Fruit fly (Drosophila melanogaster) whole organism, adult: ENCODE data around the gene CG42821.
"Not testable (repeated sequence)": the region's sequence is repeated elsewhere in the genome, so short reads cannot be mapped to it uniquely, and the experiment has no call there.

Experiments used
- CG11617 ChIP-seq: fragments of 200-800 bp; sonication (Bioruptor generic); optimal IDR thresholded peaks from 2 replicates; lab custom pipeline; 2017; ENCODE audit warnings: mild to moderate bottlenecking, missing biosample characterization, missing genetic modification reagents, missing genetic modification characterization
- CG12768 ChIP-seq: fragments of 200-800 bp; sonication (Bioruptor generic); optimal IDR thresholded peaks from 2 replicates; lab custom pipeline; 2017; ENCODE audit warnings: missing biosample characterization, missing genetic modification characterization, mild to moderate bottlenecking, moderate library complexity, missing genetic modification reagents
- CG14711 ChIP-seq: fragments of 200-800 bp; sonication (Bioruptor generic); optimal IDR thresholded peaks from 2 replicates; lab custom pipeline; 2018; ENCODE audit warnings: missing biosample characterization, mild to moderate bottlenecking, missing genetic modification characterization, moderate library complexity
- CG1620 ChIP-seq: fragments of 200-800 bp; sonication (Bioruptor generic); optimal IDR thresholded peaks from 2 replicates; lab custom pipeline; 2016; ENCODE audit warnings: missing biosample characterization, missing genetic modification characterization
- CG33017 ChIP-seq: fragments of 200-800 bp; sonication (Bioruptor generic); optimal IDR thresholded peaks from 2 replicates; lab custom pipeline; 2018; ENCODE audit warnings: missing biosample characterization, mild to moderate bottlenecking, missing genetic modification characterization, moderate library complexity
- CG5204 ChIP-seq: fragments of 200-800 bp; sonication (Bioruptor generic); optimal IDR thresholded peaks from 2 replicates; lab custom pipeline; 2016; ENCODE audit warnings: missing biosample characterization, missing genetic modification characterization
- CG7045 ChIP-seq: fragments of 200-800 bp; sonication (Bioruptor generic); optimal IDR thresholded peaks from 2 replicates; lab custom pipeline; 2017; ENCODE audit warnings: missing biosample characterization, mild to moderate bottlenecking, missing genetic modification characterization
- CG7101 ChIP-seq: fragments of 200-800 bp; sonication (Bioruptor generic); optimal IDR thresholded peaks from 2 replicates; lab custom pipeline; 2018; ENCODE audit warnings: missing biosample characterization, mild to moderate bottlenecking, missing genetic modification characterization, moderate library complexity
- Clk ChIP-seq: fragments of 200-800 bp; sonication (Bioruptor generic); optimal IDR thresholded peaks from 2 replicates; lab custom pipeline; 2017; ENCODE audit warnings: missing biosample characterization, missing genetic modification characterization
- Crg-1 ChIP-seq: fragments of 200-800 bp; sonication (Bioruptor generic); optimal IDR thresholded peaks from 2 replicates; lab custom pipeline; 2016; ENCODE audit warnings: missing biosample characterization, missing genetic modification characterization
- Mnt ChIP-seq: fragments of 200-800 bp; sonication (Bioruptor generic); optimal IDR thresholded peaks from 2 replicates; lab custom pipeline; 2016; ENCODE audit warnings: missing biosample characterization, mild to moderate bottlenecking, missing genetic modification characterization
- bab1 ChIP-seq: fragments of 200-800 bp; sonication (Bioruptor generic); optimal IDR thresholded peaks from 3 replicates; lab custom pipeline; 2019; ENCODE audit warnings: missing biosample characterization, mild to moderate bottlenecking, missing genetic modification characterization, moderate library complexity
- cic ChIP-seq: fragments of 200-800 bp; sonication (Bioruptor generic); optimal IDR thresholded peaks from 2 replicates; lab custom pipeline; 2017; ENCODE audit warnings: missing biosample characterization, mild to moderate bottlenecking, missing genetic modification characterization, moderate library complexity
- cnc ChIP-seq, 2 experiments: fragments of >200 bp; optimal IDR thresholded peaks; 2 replicates each; lab custom pipeline; 2017
- kay ChIP-seq: fragments of 200-800 bp; sonication (Bioruptor generic); peaks from one replicate; lab custom pipeline; 2016; ENCODE audit warnings: missing biosample characterization, missing genetic modification characterization, borderline replicate concordance
- ovo ChIP-seq: fragments of 200-800 bp; sonication (Bioruptor generic); optimal IDR thresholded peaks from 2 replicates; lab custom pipeline; 2016; ENCODE audit warnings: missing biosample characterization, missing genetic modification characterization
- pad ChIP-seq: fragments of 200-800 bp; sonication (Bioruptor generic); optimal IDR thresholded peaks from 3 replicates; lab custom pipeline; 2017; ENCODE audit warnings: missing biosample characterization, missing genetic modification characterization, mild to moderate bottlenecking, moderate library complexity, missing genetic modification reagents
- tj ChIP-seq: fragments of 200-800 bp; sonication (Bioruptor generic); optimal IDR thresholded peaks from 3 replicates; lab custom pipeline; 2017; ENCODE audit warnings: missing biosample characterization, mild to moderate bottlenecking, missing genetic modification characterization, moderate library complexity
- toe ChIP-seq: fragments of 200-800 bp; sonication (Bioruptor generic); optimal IDR thresholded peaks from 2 replicates; lab custom pipeline; 2016; ENCODE audit warnings: missing biosample characterization, missing genetic modification characterization

The CG42821 gene

DNA sequence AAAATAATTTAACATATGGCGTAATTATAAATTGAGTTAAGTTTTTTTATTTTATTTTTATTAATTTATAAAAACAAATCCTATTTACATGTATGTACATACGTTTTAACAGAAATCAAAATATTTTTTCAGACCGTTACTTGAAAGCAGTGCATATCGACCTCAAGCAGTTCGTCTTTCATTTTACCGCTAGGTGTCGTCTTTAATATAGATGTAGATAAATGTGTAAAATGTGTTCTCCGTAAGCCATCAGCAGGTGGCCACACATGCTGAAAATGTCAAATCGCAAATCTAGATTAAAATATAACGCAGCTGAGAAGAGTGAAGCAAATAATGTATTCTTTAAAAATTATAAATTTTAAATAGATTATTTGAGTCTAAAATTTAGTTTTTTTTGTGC, 36.5 kb downstream of the CG42821 start:
- TF ChIP-seq CG12768 (GFP tag; lab: Kevin White, UChicago) (no peak), CG5204 (GFP tag; lab: Kevin White, UChicago) (no peak), toe (no peak), ovo (GFP tag; lab: Kevin White, UChicago) (no peak), bab1 (GFP tag; lab: Kevin White, UChicago) (no peak), Mnt (GFP tag; lab: Kevin White, UChicago) (no peak), CG33017 (tag; lab: Kevin White, UChicago) (no peak), Crg-1 (GFP tag; lab: Kevin White, UChicago) (no peak), pad (GFP tag; lab: Kevin White, UChicago) (no peak), cnc (optimal IDR thresholded peaks at IDR 0.05; lab: Kevin White, UChicago) (no peak), Clk (GFP tag; lab: Kevin White, UChicago) (no peak), CG14711 (tag; lab: Kevin White, UChicago) (no peak), CG11617 (GFP tag; lab: Kevin White, UChicago) (no peak), CG1620 (GFP tag; lab: Kevin White, UChicago) (no peak), kay (no peak), tj (GFP tag; lab: Kevin White, UChicago) (no peak), cic (GFP tag; lab: Kevin White, UChicago) (no peak), CG7101 (no peak)

DNA sequence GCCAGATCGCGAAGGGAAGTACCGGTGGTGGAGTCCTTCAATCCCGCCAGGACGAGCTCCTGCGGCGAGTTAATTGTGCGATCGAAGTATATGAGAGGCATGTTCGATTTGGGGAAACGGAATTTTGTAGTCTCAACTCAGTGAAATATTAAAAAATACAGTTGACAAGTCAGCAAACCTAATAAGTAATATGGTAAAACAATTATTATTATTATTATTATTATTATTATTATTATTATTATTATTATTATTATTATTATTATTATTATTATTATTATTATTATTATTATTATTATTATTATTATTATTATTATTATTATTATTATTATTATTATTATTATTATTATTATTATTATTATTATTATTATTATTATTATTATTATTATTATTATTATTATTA, 43.8 kb downstream of the CG42821 start, which contains the start of gene CG14330:
Gene CG14330 (minus strand): TSS at position 101 of the 400 bp plus-strand sequence.
- TF ChIP-seq Clk (GFP tag; lab: Kevin White, UChicago); CG7045; CG12768 (GFP tag; lab: Kevin White, UChicago): not testable (repeated sequence)
